Worm (Caenorhabditis elegans) whole organism, L2 larva: ENCODE results near the gene F11A5.18.
A peak's percentile ranks its signal among the peaks of the same experiment; 100 is the strongest.

Source experiments
- C34F6.9 ChIP-seq: fragments of 150-350 bp; optimal IDR thresholded peaks from 2 replicates; lab custom pipeline; 2014; ENCODE audit warnings: missing biosample characterization, missing genetic modification characterization
- F13H6.1 ChIP-seq: sonication (generic microtip); optimal IDR thresholded peaks from 2 replicates; lab custom pipeline; 2016; ENCODE audit warnings: missing genetic modification characterization, missing compliant biosample characterization
- R02D3.7 ChIP-seq: fragments of 150-350 bp; optimal IDR thresholded peaks from 2 replicates; lab custom pipeline; 2014; ENCODE audit warnings: missing biosample characterization, missing genetic modification characterization
- Y55F3AM.14 ChIP-seq: fragments of 200-800 bp; sonication (Bioruptor generic); optimal IDR thresholded peaks from 2 replicates; lab custom pipeline; 2018; ENCODE audit warnings: mild to moderate bottlenecking, missing genetic modification characterization, missing compliant biosample characterization
- alr-1 ChIP-seq: fragments of 150-350 bp; optimal IDR thresholded peaks from 2 replicates; lab custom pipeline; 2014; ENCODE audit warnings: missing biosample characterization, missing genetic modification characterization
- aly-2 ChIP-seq: fragments of 150-350 bp; optimal IDR thresholded peaks from 2 replicates; lab custom pipeline; 2014; ENCODE audit warnings: missing biosample characterization, missing genetic modification characterization
- blmp-1 ChIP-seq: sonication (generic microtip); optimal IDR thresholded peaks from 2 replicates; lab custom pipeline; 2017; ENCODE audit warnings: missing genetic modification characterization, mild to moderate bottlenecking, missing compliant biosample characterization, antibody characterized with exemption, moderate library complexity; ENCODE audit not compliant: insufficient read depth
- ceh-16 ChIP-seq: fragments of 150-350 bp; optimal IDR thresholded peaks from 2 replicates; lab custom pipeline; 2014; ENCODE audit warnings: missing biosample characterization, missing genetic modification characterization
- ceh-82 ChIP-seq: fragments of 150-350 bp; optimal IDR thresholded peaks from 2 replicates; lab custom pipeline; 2014; ENCODE audit warnings: missing biosample characterization, missing genetic modification characterization
- elt-1 ChIP-seq: fragments of 150-350 bp; optimal IDR thresholded peaks from 2 replicates; lab custom pipeline; 2014; ENCODE audit warnings: missing biosample characterization, missing genetic modification characterization
- fos-1 ChIP-seq: fragments of 150-350 bp; optimal IDR thresholded peaks from 2 replicates; lab custom pipeline; 2014; ENCODE audit warnings: missing biosample characterization, missing genetic modification characterization
- gmeb-1 ChIP-seq: fragments of 150-350 bp; optimal IDR thresholded peaks from 2 replicates; lab custom pipeline; 2014; ENCODE audit warnings: missing biosample characterization, missing genetic modification characterization
- lin-11 ChIP-seq: fragments of 150-350 bp; sonication (generic microtip); optimal IDR thresholded peaks from 2 replicates; lab custom pipeline; 2014; ENCODE audit warnings: missing biosample characterization, missing genetic modification characterization, inconsistent platforms, mixed read lengths
- lsy-2 ChIP-seq, 2 experiments: fragments of 150-350 bp in 1 of 2; sonication (generic microtip) in 1 of 2; optimal IDR thresholded peaks; 2 replicates each; lab custom pipeline; 2014 to 2017; ENCODE audit warnings: missing biosample characterization in 2 of 2, missing genetic modification characterization in 2 of 2
- mab-5 ChIP-seq: fragments of 150-350 bp; optimal IDR thresholded peaks from 2 replicates; lab custom pipeline; 2014; ENCODE audit warnings: missing biosample characterization, missing genetic modification characterization
- mbf-1 ChIP-seq: sonication (generic microtip); optimal IDR thresholded peaks from 2 replicates; lab custom pipeline; 2017; ENCODE audit warnings: missing biosample characterization, missing genetic modification characterization
- mdl-1 ChIP-seq, 2 experiments: fragments of 150-350 bp in 1 of 2; sonication (generic microtip) in 1 of 2; optimal IDR thresholded peaks; 2 replicates each; lab custom pipeline; 2017; ENCODE audit warnings: missing biosample characterization in 2 of 2, missing genetic modification characterization in 2 of 2
- nhr-23 ChIP-seq: fragments of 150-350 bp; optimal IDR thresholded peaks from 2 replicates; lab custom pipeline; 2014; ENCODE audit warnings: missing biosample characterization, missing genetic modification reagents, missing genetic modification characterization
- nhr-237 ChIP-seq: fragments of 150-350 bp; optimal IDR thresholded peaks from 2 replicates; lab custom pipeline; 2014; ENCODE audit warnings: missing biosample characterization, missing genetic modification characterization
- nhr-25 ChIP-seq: fragments of 150-350 bp; sonication (generic microtip); optimal IDR thresholded peaks from 3 replicates; lab custom pipeline; 2014; ENCODE audit warnings: missing biosample characterization, missing genetic modification characterization
- nhr-6 ChIP-seq: fragments of 150-350 bp; optimal IDR thresholded peaks from 2 replicates; lab custom pipeline; 2014; ENCODE audit warnings: missing biosample characterization, missing genetic modification characterization
- nhr-77 ChIP-seq: fragments of 150-350 bp; optimal IDR thresholded peaks from 2 replicates; lab custom pipeline; 2014; ENCODE audit warnings: missing biosample characterization, missing genetic modification characterization
- sem-4 ChIP-seq: fragments of 150-350 bp; optimal IDR thresholded peaks from 2 replicates; lab custom pipeline; 2014; ENCODE audit warnings: missing biosample characterization, missing genetic modification reagents, missing genetic modification characterization
- skn-1 ChIP-seq: sonication (generic microtip); optimal IDR thresholded peaks from 2 replicates; lab custom pipeline; 2017; ENCODE audit warnings: missing biosample characterization, missing genetic modification characterization
- sma-3 ChIP-seq: sonication (generic microtip); optimal IDR thresholded peaks from 2 replicates; lab custom pipeline; 2016; ENCODE audit warnings: missing genetic modification reagents, missing genetic modification characterization, missing compliant biosample characterization
- sma-9 ChIP-seq, 2 experiments: fragments of 150-350 bp in 1 of 2; sonication (generic microtip) in 1 of 2; optimal IDR thresholded peaks; 2 replicates each; lab custom pipeline; 2014 to 2016; ENCODE audit warnings: missing genetic modification characterization in 2 of 2, mild to moderate bottlenecking in 1 of 2, missing biosample characterization in 1 of 2, missing compliant biosample characterization in 1 of 2, missing genetic modification reagents in 1 of 2, moderate library complexity in 1 of 2
- snpc-4 ChIP-seq: fragments of 150-350 bp; optimal IDR thresholded peaks from 2 replicates; lab custom pipeline; 2014; ENCODE audit warnings: missing biosample characterization, missing genetic modification characterization
- unc-39 ChIP-seq: fragments of 150-350 bp; optimal IDR thresholded peaks from 2 replicates; lab custom pipeline; 2014; ENCODE audit warnings: missing biosample characterization, missing genetic modification characterization
- unc-55 ChIP-seq: fragments of 150-350 bp; sonication (generic microtip); optimal IDR thresholded peaks from 3 replicates; lab custom pipeline; 2014; ENCODE audit warnings: missing biosample characterization, missing genetic modification reagents, missing genetic modification characterization
- unc-62 ChIP-seq: fragments of 150-350 bp; optimal IDR thresholded peaks from 2 replicates; lab custom pipeline; 2014; ENCODE audit warnings: missing biosample characterization, missing genetic modification reagents, missing genetic modification characterization
- zag-1 ChIP-seq: fragments of 150-350 bp; optimal IDR thresholded peaks from 2 replicates; lab custom pipeline; 2014; ENCODE audit warnings: missing biosample characterization, missing genetic modification characterization
- ztf-1 ChIP-seq: fragments of 200-800 bp; sonication (Bioruptor generic); conservative IDR thresholded peaks from 2 replicates; pipeline ENCODE4 v1.3.6; 2022; ENCODE audit warnings: missing genetic modification characterization, missing compliant biosample characterization
- ztf-11 ChIP-seq: sonication (generic microtip); optimal IDR thresholded peaks from 2 replicates; lab custom pipeline; 2017; ENCODE audit warnings: missing biosample characterization, missing genetic modification characterization
- ztf-4 ChIP-seq: fragments of 150-350 bp; optimal IDR thresholded peaks from 2 replicates; lab custom pipeline; 2014; ENCODE audit warnings: missing biosample characterization, missing genetic modification characterization

F11A5.18 gene

ce11 chrV:16229439-16229838 is 26.7 kb downstream of the F11A5.18 start:
- TF ChIP-seq sem-4 (tag; lab: Kevin White, UChicago): no peak
- no peak for TF ChIP-seq elt-1
- no peak for TF ChIP-seq F13H6.1 (tag; lab: Kevin White, UChicago)
- TF ChIP-seq fos-1 (tag; lab: Kevin White, UChicago): no peak
- TF ChIP-seq nhr-77 (tag; lab: Kevin White, UChicago): no peak
- no peak for TF ChIP-seq ztf-4 (tag; lab: Kevin White, UChicago)
- no peak for TF ChIP-seq Y55F3AM.14 (GFP tag; lab: Kevin White, UChicago)
- TF ChIP-seq unc-62 (GFP tag; lab: Kevin White, UChicago): no peak
- no peak for TF ChIP-seq blmp-1 (tag; lab: Kevin White, UChicago)
- no peak for TF ChIP-seq nhr-6 (tag; lab: Kevin White, UChicago)
- no peak for TF ChIP-seq mdl-1 (tag; optimal IDR thresholded peaks at IDR 0.05; lab: Kevin White, UChicago)

DNA sequence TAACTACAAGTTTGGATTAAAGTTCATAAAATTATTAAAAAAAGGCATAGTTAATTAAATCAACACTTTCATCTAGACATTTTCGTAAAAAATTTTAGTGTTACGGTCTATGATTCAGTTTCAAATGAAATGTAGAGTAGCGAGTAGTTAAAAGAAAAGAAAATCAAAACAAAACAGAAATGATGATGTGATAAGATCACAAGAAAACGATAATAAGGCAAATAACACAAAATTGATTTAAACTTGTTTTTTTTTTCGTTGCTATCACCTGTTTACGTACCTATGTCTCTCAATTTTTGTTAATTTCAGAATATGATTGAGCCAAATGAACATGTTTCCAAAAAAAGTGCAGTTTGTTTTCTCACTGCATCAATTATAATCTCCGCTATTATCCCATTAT is 27.2 kb downstream of the F11A5.18 start, which contains the start of the genes F21H7.2 and F21H7.12:
Gene F21H7.2 (minus strand): TSS at position 101 of the 400 bp plus-strand sequence.
Gene F21H7.12 (plus strand): TSS at position 270 of the 400 bp plus-strand sequence.
- TF ChIP-seq mbf-1 (tag; lab: Kevin White, UChicago) (no peak), ceh-16 (tag; lab: Kevin White, UChicago) (no peak), aly-2 (tag; lab: Kevin White, UChicago) (no peak), mab-5 (tag; lab: Kevin White, UChicago) (no peak), Y55F3AM.14 (GFP tag; lab: Kevin White, UChicago) (no peak)

ce11 chrV:16232180-16232579 is 29.5 kb downstream of the F11A5.18 start, which contains the start of gene gst-22:
TSS of gene gst-22 (minus strand) at chrV:16232282.
- no peak for TF ChIP-seq nhr-23 (tag; lab: Kevin White, UChicago)
- TF ChIP-seq gmeb-1 (tag; lab: Kevin White, UChicago): peak; percentile 5
- TF ChIP-seq zag-1 (tag; lab: Kevin White, UChicago): no peak
- TF ChIP-seq fos-1 (tag; lab: Kevin White, UChicago): peak; percentile 99
- TF ChIP-seq skn-1: peak; percentile 10
- peak; percentile 56 for TF ChIP-seq sma-9 (GFP tag; optimal IDR thresholded peaks at IDR 0.05; lab: Kevin White, UChicago)
- no peak for TF ChIP-seq sma-9 (tag; optimal IDR thresholded peaks at IDR 0.05; lab: Kevin White, UChicago)

DNA sequence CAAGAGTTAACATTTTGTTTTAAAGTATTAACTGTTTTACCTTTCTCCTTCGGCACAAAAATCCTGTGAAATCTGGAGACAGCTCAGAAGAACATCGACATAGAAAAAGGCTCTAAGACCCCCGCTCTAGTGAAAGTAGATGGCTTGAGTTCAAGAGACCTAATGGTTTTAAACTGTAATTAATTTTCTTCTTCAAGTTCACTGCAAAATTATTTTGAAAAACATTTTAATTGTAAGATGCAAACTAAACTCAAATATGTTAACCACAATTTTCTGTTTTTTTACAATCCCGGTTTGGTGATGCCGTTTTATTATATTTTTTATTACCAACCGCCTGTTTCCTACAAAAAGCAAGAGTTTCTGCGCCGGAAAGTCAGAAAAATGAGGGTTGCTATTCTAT is 30.9 kb downstream of the F11A5.18 start, which contains the start of gene clec-233:
Gene clec-233 (plus strand): TSS at position 301 of the 400 bp plus-strand sequence.
- no peak for TF ChIP-seq ztf-11 (tag; lab: Kevin White, UChicago)
- TF ChIP-seq nhr-237: no peak
- no peak for TF ChIP-seq ztf-1 (GFP tag; lab: Robert Waterston, UW)
- TF ChIP-seq nhr-77 (tag; lab: Kevin White, UChicago): no peak
- no peak for TF ChIP-seq mbf-1 (tag; lab: Kevin White, UChicago)
- TF ChIP-seq Y55F3AM.14 (GFP tag; lab: Kevin White, UChicago): no peak
- no peak for TF ChIP-seq F13H6.1 (tag; lab: Kevin White, UChicago)

ce11 chrV:16235135-16235534 is 32.4 kb downstream of the F11A5.18 start, which contains the start of gene F21H7.3:
TSS of gene F21H7.3 (minus strand) at chrV:16235235.
- TF ChIP-seq fos-1 (tag; lab: Kevin White, UChicago) (no peak), ceh-82 (tag; lab: Kevin White, UChicago) (no peak), unc-39 (no peak), mab-5 (tag; lab: Kevin White, UChicago) (no peak), mdl-1 (tag; optimal IDR thresholded peaks at IDR 0.05; lab: Kevin White, UChicago) (no peak), R02D3.7 (tag; lab: Kevin White, UChicago) (no peak), alr-1 (tag; lab: Kevin White, UChicago) (no peak), nhr-6 (tag; lab: Kevin White, UChicago) (no peak), aly-2 (tag; lab: Kevin White, UChicago) (no peak)
- TF ChIP-seq, all 48 proteins: peak for 0

- TF ChIP-seq sma-3 (GFP tag; lab: Kevin White, UChicago) (no peak), lsy-2 (tag; optimal IDR thresholded peaks at IDR 0.05; lab: Kevin White, UChicago) (no peak), mbf-1 (tag; lab: Kevin White, UChicago) (no peak), C34F6.9 (no peak), nhr-25 (no peak), unc-55 (GFP tag; lab: Kevin White, UChicago) (no peak), lin-11 (tag; lab: Kevin White, UChicago) (no peak), ceh-16 (tag; lab: Kevin White, UChicago) (no peak), aly-2 (tag; lab: Kevin White, UChicago) (no peak), snpc-4 (tag; lab: Kevin White, UChicago) (no peak), nhr-77 (tag; lab: Kevin White, UChicago) (no peak), nhr-237 (no peak), sem-4 (tag; lab: Kevin White, UChicago) (no peak)
These were observed 32.9 kb downstream of the F11A5.18 start, which contains the start of gene srh-98 for ce11 chrV:16235647-16236046. TSS of gene srh-98 (minus strand) at chrV:16235747.
